Fruit fly (Drosophila melanogaster) whole organism: Measurements from ENCODE around the gene CG6293.
"Not testable (repeated sequence)": the region's sequence is repeated elsewhere in the genome, so short reads cannot be mapped to it uniquely, and the experiment has no call there.

ENCODE experiments used
- CG8478 ChIP-seq: fragments of >200 bp; optimal IDR thresholded peaks from 2 replicates; lab custom pipeline; 2018; ENCODE audit warnings: inconsistent platforms
- Dll ChIP-seq: fragments of >200 bp; optimal IDR thresholded peaks from 2 replicates; lab custom pipeline; 2017
- EcR ChIP-seq, 2 experiments: fragments of >200 bp; optimal IDR thresholded peaks; 2 replicates each; lab custom pipeline; 2017; ENCODE audit warnings: missing biosample characterization in 2 of 2, missing genetic modification characterization in 2 of 2, missing genetic modification reagents in 2 of 2
- pan ChIP-seq: fragments of >200 bp; optimal IDR thresholded peaks from 2 replicates; lab custom pipeline; 2017
- psq ChIP-seq: fragments of >200 bp; optimal IDR thresholded peaks from 2 replicates; lab custom pipeline; 2017
- usp ChIP-seq: fragments of >200 bp; optimal IDR thresholded peaks from 2 replicates; lab custom pipeline; 2017; ENCODE audit warnings: missing biosample characterization, missing genetic modification characterization, mixed read lengths

The CG6293 gene

dm6 chr3R:10311076-10311744, at the start of gene CG6293:
Gene CG6293, minus strand, starts transcription at chr3R:10311613.
- TF ChIP-seq usp (GFP tag; lab: Kevin White, UChicago) (no peak), pan (lab: Kevin White, UChicago) (no peak), Dll (lab: Kevin White, UChicago) (no peak), CG8478 (lab: Kevin White, UChicago) (no peak), psq (lab: Kevin White, UChicago) (no peak), EcR (GFP tag; optimal IDR thresholded peaks at IDR 0.05; lab: Kevin White, UChicago) (no peak)

DNA sequence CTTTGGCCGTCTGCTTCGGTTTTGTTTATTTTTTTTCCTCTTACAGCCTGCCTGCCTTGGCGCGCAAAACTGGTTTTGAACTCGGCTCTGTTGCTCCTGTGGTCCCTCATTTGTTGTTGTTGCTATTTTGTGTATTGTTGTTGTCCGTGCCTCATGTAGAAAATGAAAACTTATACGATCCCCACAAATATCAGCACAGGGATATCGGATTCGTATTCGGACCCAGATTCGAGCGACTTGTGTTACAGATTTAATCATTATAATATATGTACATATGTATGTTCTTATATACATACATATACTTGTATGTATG, 45.9 kb upstream of the CG6293 start:
- TF ChIP-seq psq (lab: Kevin White, UChicago) (no peak), EcR (GFP tag; optimal IDR thresholded peaks at IDR 0.05; lab: Kevin White, UChicago) (no peak), CG8478 (lab: Kevin White, UChicago) (no peak), pan (lab: Kevin White, UChicago) (no peak), usp (GFP tag; lab: Kevin White, UChicago) (no peak), Dll (lab: Kevin White, UChicago) (no peak)

DNA sequence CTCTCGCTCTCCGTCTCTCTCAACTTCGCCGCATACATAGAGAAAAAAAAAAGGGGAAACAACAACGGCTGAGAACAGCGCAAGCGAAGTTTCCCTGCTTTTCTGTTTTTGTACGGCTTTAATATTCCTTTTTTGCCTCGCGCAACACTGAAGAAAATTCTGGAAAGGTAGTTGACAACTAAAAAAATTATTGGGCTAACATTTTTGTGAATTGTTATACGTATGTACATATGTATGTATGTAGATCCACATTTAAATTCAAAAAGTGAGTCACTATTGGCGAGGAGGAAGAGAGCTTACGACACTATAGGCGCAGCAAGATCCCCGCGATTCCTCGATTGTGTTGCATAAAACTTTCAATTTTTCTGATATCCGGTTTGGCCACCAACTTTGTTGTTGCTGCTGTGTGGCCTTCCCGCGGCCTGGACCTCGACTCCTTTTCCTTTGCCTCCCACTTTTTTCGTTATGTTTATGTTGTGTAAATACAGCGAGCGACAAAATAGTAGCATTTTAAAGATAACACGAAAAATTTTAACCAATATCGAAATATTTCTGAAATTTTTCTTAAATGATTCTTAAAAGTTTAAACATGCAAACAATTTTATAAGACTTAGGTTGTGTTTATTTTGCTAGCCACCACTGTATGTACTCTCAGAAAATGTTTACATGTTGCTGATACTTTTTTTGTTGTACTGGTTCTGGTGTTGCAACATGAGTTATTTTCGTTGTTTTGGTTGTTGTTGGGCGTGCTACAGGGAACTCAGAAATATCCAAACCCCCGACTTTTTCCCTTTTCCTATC, 45.4 kb upstream of the CG6293 start:
- TF ChIP-seq EcR (GFP tag; optimal IDR thresholded peaks at IDR 0.05; lab: Kevin White, UChicago) (peak in 1 of 2 experiments; percentile 17), pan (lab: Kevin White, UChicago) (no peak)

dm6 chr3R:10355840-10356562, 44.6 kb upstream of the CG6293 start:
- no peak for TF ChIP-seq EcR (GFP tag; optimal IDR thresholded peaks at IDR 0.05; lab: Kevin White, UChicago)
- no peak for TF ChIP-seq CG8478 (lab: Kevin White, UChicago)
- no peak for TF ChIP-seq Dll (lab: Kevin White, UChicago)
- no peak for TF ChIP-seq usp (GFP tag; lab: Kevin White, UChicago)
- TF ChIP-seq psq (lab: Kevin White, UChicago) = no peak
- TF ChIP-seq pan (lab: Kevin White, UChicago) = no peak

DNA sequence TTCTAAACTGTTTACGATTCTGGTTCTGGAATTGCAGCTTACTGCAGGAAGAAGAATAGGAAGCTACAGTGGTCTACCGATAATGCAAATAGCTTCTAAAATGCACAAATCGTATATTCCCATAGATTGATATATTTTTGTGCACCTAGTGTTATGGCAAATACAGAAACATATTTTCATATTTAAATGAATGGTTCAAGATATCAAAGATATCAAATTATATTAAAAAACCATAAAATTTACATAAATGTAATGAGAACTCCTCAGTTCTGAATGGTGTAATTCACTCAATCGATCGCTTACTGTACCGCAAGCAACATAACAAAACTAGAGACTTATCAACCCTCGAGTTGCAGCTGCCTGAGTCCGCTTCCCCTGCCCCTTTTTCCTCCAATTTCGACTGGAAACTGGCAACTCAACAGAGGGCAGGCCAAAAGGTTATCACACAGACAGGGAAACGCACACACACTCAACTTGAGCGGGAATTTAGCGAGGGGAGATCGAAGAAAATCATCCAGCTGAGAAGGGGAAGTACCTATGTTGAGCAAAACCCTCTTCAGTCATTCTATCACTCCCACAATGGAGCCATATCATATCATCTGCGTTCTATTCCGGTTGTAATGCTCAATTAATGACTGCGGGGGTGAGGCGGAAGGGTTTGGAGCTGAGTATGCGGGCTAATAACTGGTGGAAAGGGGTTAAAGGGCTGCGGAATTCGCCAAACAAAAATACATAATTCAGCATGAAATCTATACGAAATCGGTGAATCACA, 42.7 kb upstream of the CG6293 start:
- TF ChIP-seq usp (GFP tag; lab: Kevin White, UChicago) = no peak
- no peak for TF ChIP-seq EcR (GFP tag; optimal IDR thresholded peaks at IDR 0.05; lab: Kevin White, UChicago)
- no peak for TF ChIP-seq CG8478 (lab: Kevin White, UChicago)
- no peak for TF ChIP-seq pan (lab: Kevin White, UChicago)
- no peak for TF ChIP-seq Dll (lab: Kevin White, UChicago)
- TF ChIP-seq psq (lab: Kevin White, UChicago) = no peak

dm6 chr3R:10352844-10353243, 41.4 kb upstream of the CG6293 start:
- TF ChIP-seq EcR (GFP tag; optimal IDR thresholded peaks at IDR 0.05; lab: Kevin White, UChicago) (no peak), psq (lab: Kevin White, UChicago) (no peak), Dll (lab: Kevin White, UChicago) (no peak), CG8478 (lab: Kevin White, UChicago) (no peak), pan (lab: Kevin White, UChicago) (no peak), usp (GFP tag; lab: Kevin White, UChicago) (no peak)

- TF ChIP-seq Dll (lab: Kevin White, UChicago) = no peak
- peak; percentile 44 to 79 for TF ChIP-seq EcR (GFP tag; optimal IDR thresholded peaks at IDR 0.05; lab: Kevin White, UChicago)
- no peak for TF ChIP-seq usp (GFP tag; lab: Kevin White, UChicago)
Observed at dm6 chr3R:10351960-10352458, 40.6 kb upstream of the CG6293 start.

dm6 chr3R:10350741-10351629, 39.6 kb upstream of the CG6293 start:
- no peak for TF ChIP-seq CG8478 (lab: Kevin White, UChicago)

DNA sequence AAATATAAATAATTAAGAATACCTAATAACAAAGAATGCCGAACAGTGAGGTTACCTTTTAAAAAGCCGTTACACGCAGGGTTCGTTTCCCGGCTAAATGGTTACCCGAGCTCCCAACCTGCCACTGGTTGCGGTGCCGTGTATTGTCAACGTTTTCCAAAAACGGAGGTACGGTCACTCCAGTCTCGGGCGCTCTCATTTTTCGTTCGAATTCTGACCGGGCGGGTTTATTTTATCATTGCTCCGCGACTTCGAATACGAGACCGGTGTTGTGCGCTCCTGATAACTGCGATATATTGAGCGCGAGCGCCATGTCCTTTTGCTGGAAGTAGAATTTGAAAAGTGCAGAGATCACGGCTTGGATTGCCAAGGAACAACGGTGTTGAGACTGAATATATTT, 38.6 kb upstream of the CG6293 start, which contains the start of gene jumu:
Gene jumu, plus strand, starts transcription at position 196 of the 400 bp plus-strand sequence.
- TF ChIP-seq pan (lab: Kevin White, UChicago) = no peak
- no peak for TF ChIP-seq Dll (lab: Kevin White, UChicago)
- TF ChIP-seq psq (lab: Kevin White, UChicago) = no peak
- TF ChIP-seq CG8478 (lab: Kevin White, UChicago) = no peak
- no peak for TF ChIP-seq usp (GFP tag; lab: Kevin White, UChicago)
- no peak for TF ChIP-seq EcR (GFP tag; optimal IDR thresholded peaks at IDR 0.05; lab: Kevin White, UChicago)

- TF ChIP-seq EcR (GFP tag; optimal IDR thresholded peaks at IDR 0.05; lab: Kevin White, UChicago); CG8478 (lab: Kevin White, UChicago); pan (lab: Kevin White, UChicago): not testable (repeated sequence)
Observed at dm6 chr3R:10348461-10348860, 37.0 kb upstream of the CG6293 start, which contains the start of gene CG31406. Gene CG31406, plus strand, starts transcription at chr3R:10348761.
